Fruit fly (Drosophila melanogaster) whole organism: ENCODE results near the gene CG14036.

ENCODE experiments used
- pan ChIP-seq: fragments of >200 bp; optimal IDR thresholded peaks from 2 replicates; lab custom pipeline; 2017
- psq ChIP-seq: fragments of >200 bp; optimal IDR thresholded peaks from 2 replicates; lab custom pipeline; 2017

DNA sequence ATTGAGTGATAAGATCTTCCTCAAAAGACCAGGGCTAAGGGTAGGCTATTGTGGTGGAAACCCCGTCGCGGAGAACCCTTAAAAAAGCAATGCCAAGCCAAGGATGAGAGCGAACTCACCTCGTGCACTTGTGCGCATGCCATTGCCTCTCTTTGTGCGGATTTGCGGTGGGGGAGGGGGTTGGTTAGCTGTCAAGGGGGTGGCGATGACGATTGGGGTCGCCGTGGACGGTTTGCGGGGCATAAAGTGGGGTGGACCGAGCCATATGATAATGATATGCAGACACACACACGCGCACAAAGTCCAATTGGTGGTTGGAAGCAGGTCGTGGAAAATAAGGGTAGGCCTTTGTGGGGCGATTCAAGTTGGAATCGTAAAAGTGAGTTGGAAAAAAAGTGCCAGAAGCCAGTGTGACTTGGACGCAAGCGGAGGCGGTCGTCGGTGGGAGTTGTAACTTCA lies 17.4 kb downstream of the CG14036 start, which contains the start of the genes CG14042 and SP555:
- TF ChIP-seq psq (lab: Kevin White, UChicago) (no peak), pan (lab: Kevin White, UChicago) (no peak)
